Worm (Caenorhabditis elegans) whole organism, late embryonic: Measurements from ENCODE around the gene C04E6.7.

Source experiments
- ama-1 ChIP-seq: fragments of 150-350 bp; optimal IDR thresholded peaks from 2 replicates; lab custom pipeline; 2014
- nhr-232 ChIP-seq: sonication (generic microtip); optimal IDR thresholded peaks from 2 replicates; lab custom pipeline; 2016; ENCODE audit warnings: missing genetic modification characterization, missing compliant biosample characterization
- pha-4 ChIP-seq: fragments of 150-350 bp; optimal IDR thresholded peaks from 2 replicates; lab custom pipeline; 2018; ENCODE audit warnings: missing biosample characterization, missing genetic modification reagents, missing genetic modification characterization
- pros-1 ChIP-seq: fragments of 150-350 bp; optimal IDR thresholded peaks from 2 replicates; lab custom pipeline; 2014; ENCODE audit warnings: missing biosample characterization, missing genetic modification reagents, missing genetic modification characterization
- ttx-3 ChIP-seq: sonication (generic microtip); optimal IDR thresholded peaks from 2 replicates; lab custom pipeline; 2016; ENCODE audit warnings: missing genetic modification reagents, missing genetic modification characterization, missing compliant biosample characterization

- TF ChIP-seq ama-1 (lab: Kevin White, UChicago) (no peak), nhr-232 (tag; lab: Kevin White, UChicago) (no peak), pha-4 (tag; lab: Kevin White, UChicago) (no peak), pros-1 (tag; lab: Kevin White, UChicago) (no peak), ttx-3 (tag; lab: Kevin White, UChicago) (no peak)
These were observed 30.5 kb upstream of the C04E6.7 start, which contains the start of gene F26F12.8 for ce11 chrV:5862479-5863188.
